Worm (Caenorhabditis elegans) whole organism, L1 larva: ENCODE results near the gene vit-4.

Source experiments
- C34B4.2 ChIP-seq: sonication (generic microtip); optimal IDR thresholded peaks from 2 replicates; lab custom pipeline; 2017; ENCODE audit warnings: mild to moderate bottlenecking, missing genetic modification characterization, missing compliant biosample characterization
- Y116A8C.19 ChIP-seq: sonication (generic microtip); optimal IDR thresholded peaks from 2 replicates; lab custom pipeline; 2016; ENCODE audit warnings: missing compliant biosample characterization, missing genetic modification characterization, borderline replicate concordance
- ceh-82 ChIP-seq, 3 experiments: fragments of 150-350 bp in 1 of 3; sonication (generic microtip) in 2 of 3; optimal IDR thresholded peaks; 2 replicates each; lab custom pipeline; 2014 to 2017; ENCODE audit warnings: missing biosample characterization in 3 of 3, missing genetic modification characterization in 3 of 3
- fos-1 ChIP-seq: fragments of 150-350 bp; optimal IDR thresholded peaks from 2 replicates; lab custom pipeline; 2014; ENCODE audit warnings: missing biosample characterization, missing genetic modification characterization
- lin-13 ChIP-seq: fragments of 150-350 bp; optimal IDR thresholded peaks from 2 replicates; lab custom pipeline; 2014; ENCODE audit warnings: missing biosample characterization, missing genetic modification reagents, missing genetic modification characterization
- lsy-2 ChIP-seq, 2 experiments: fragments of 150-350 bp; optimal IDR thresholded peaks; 2 replicates each; lab custom pipeline; 2014; ENCODE audit warnings: missing biosample characterization in 2 of 2, missing genetic modification characterization in 2 of 2
- ztf-11 ChIP-seq, 2 experiments: sonication (generic microtip); optimal IDR thresholded peaks; 2 replicates each; lab custom pipeline; 2016 to 2017; ENCODE audit warnings: missing genetic modification characterization in 2 of 2, missing biosample characterization in 1 of 2, missing compliant biosample characterization in 1 of 2
- ztf-4 ChIP-seq: fragments of 150-350 bp; optimal IDR thresholded peaks from 2 replicates; lab custom pipeline; 2014; ENCODE audit warnings: missing biosample characterization, missing genetic modification characterization

DNA sequence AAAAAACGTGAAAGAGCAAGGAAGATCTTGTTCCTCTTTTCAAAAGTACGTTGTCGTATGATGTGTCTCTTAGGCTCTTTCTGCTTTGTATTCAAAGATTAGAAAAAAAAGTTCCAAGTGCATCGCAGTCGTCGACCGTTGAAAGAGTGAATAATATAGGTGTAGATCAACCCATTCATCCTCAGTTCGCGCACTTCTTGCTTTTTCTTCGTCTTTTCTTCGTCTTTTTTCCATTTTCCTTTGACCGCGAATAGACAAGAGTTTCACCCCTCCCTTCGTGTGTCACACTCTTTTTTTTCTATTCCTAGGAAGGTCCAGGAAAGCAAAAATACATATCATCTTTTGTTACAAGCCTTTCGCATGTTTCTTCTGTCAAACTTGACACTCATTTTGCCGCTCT is 37.1 kb downstream of the vit-4 start:
- no peak for TF ChIP-seq lin-13 (GFP tag; lab: Kevin White, UChicago)
- TF ChIP-seq Y116A8C.19: no peak
- no peak for TF ChIP-seq C34B4.2
- TF ChIP-seq ceh-82 (tag; optimal IDR thresholded peaks at IDR 0.05; lab: Kevin White, UChicago): no peak
- TF ChIP-seq lsy-2 (tag; optimal IDR thresholded peaks at IDR 0.05; lab: Kevin White, UChicago): no peak
- TF ChIP-seq fos-1 (tag; lab: Kevin White, UChicago): no peak
- TF ChIP-seq ztf-4 (tag; lab: Kevin White, UChicago): no peak
- no peak for TF ChIP-seq ztf-11 (tag; optimal IDR thresholded peaks at IDR 0.05; lab: Kevin White, UChicago)
